Worm (Caenorhabditis elegans): ENCODE data around the gene Y38H8A.1.
"Not testable (repeated sequence)": the region's sequence is repeated elsewhere in the genome, so short reads cannot be mapped to it uniquely, and the experiment has no call there.

DNA sequence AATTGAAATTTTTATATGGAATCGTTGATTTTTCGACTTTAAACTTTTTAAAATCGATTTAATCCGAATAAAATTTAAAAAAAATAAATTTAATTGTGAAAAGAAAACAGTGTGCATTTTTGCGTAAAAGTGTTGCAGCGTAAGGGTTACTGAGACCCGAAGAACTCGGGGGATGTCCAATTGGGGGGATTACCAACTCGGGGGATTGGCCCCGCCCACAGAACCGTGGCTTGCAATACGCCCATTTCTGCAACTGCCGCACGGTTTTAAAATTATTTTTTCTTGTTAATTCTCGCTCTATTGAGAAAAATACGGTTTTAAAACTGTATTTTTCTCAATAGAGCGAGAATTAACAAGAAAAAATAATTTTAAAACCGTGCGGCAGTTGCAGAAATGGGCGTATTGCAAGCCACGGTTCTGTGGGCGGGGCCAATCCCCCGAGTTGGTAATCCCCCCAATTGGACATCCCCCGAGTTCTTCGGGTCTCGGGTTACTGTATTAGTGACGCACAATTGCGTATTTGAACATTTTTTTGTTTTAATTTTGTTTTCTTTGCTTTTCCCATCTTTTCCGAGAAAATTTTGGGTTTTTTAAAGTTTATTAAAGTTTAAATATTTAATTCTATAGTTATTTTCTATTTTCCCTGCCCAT is 20.9 kb downstream of the Y38H8A.1 start:
- not testable (repeated sequence) for TF ChIP-seq spr-3 (GFP tag; optimal IDR thresholded peaks at IDR 0.05); ztf-11 (tag; optimal IDR thresholded peaks at IDR 0.05); Y105C5A.15 (GFP tag; IDR thresholded peaks at IDR 0.05); mxl-3 (GFP tag; optimal IDR thresholded peaks at IDR 0.05); unc-39 (tag; optimal IDR thresholded peaks at IDR 0.05)
